Worm (Caenorhabditis elegans) whole organism, L1 larva: ENCODE measurements around the gene F52D2.5.

Experiments used
- alr-1 ChIP-seq: fragments of 200-800 bp; sonication (Bioruptor generic); optimal IDR thresholded peaks from 2 replicates; lab custom pipeline; 2018; ENCODE audit warnings: borderline replicate concordance, mild to moderate bottlenecking, missing genetic modification characterization, missing compliant biosample characterization
- fos-1 ChIP-seq: fragments of 150-350 bp; optimal IDR thresholded peaks from 2 replicates; lab custom pipeline; 2014; ENCODE audit warnings: missing biosample characterization, missing genetic modification characterization
- pqm-1 ChIP-seq: sonication (generic microtip); optimal IDR thresholded peaks from 3 replicates; lab custom pipeline; 2017; ENCODE audit warnings: missing biosample characterization, missing genetic modification characterization
- sptf-1 ChIP-seq: fragments of 150-350 bp; optimal IDR thresholded peaks from 2 replicates; lab custom pipeline; 2014; ENCODE audit warnings: missing biosample characterization, missing genetic modification characterization
- swsn-7 ChIP-seq: sonication (generic microtip); optimal IDR thresholded peaks from 2 replicates; lab custom pipeline; 2016; ENCODE audit warnings: missing genetic modification characterization, missing compliant biosample characterization
- unc-130 ChIP-seq: fragments of 150-350 bp; optimal IDR thresholded peaks from 2 replicates; lab custom pipeline; 2017; ENCODE audit warnings: missing biosample characterization, missing genetic modification characterization, inconsistent platforms
- unc-98 ChIP-seq: fragments of 200-800 bp; sonication (Bioruptor generic); IDR thresholded peaks from 2 replicates; pipeline ENCODE4 v1.3.6; 2022; ENCODE audit warnings: missing genetic modification characterization, missing compliant biosample characterization
- ztf-11 ChIP-seq, 2 experiments: sonication (generic microtip); optimal IDR thresholded peaks; 2 replicates each; lab custom pipeline; 2016 to 2017; ENCODE audit warnings: missing genetic modification characterization in 2 of 2, missing biosample characterization in 1 of 2, missing compliant biosample characterization in 1 of 2

ce11 chrX:1974699-1975098 lies at the start of gene F52D2.5:
- no peak for TF ChIP-seq swsn-7 (tag; lab: Kevin White, UChicago)
- no peak for TF ChIP-seq ztf-11 (tag; optimal IDR thresholded peaks at IDR 0.05; lab: Kevin White, UChicago)
- no peak for TF ChIP-seq pqm-1 (tag; lab: Kevin White, UChicago)
- TF ChIP-seq unc-98 (GFP tag; lab: Robert Waterston, UW) = no peak
- no peak for TF ChIP-seq fos-1
- no peak for TF ChIP-seq sptf-1 (tag; lab: Kevin White, UChicago)
- TF ChIP-seq alr-1 (tag; lab: Kevin White, UChicago) = no peak
- TF ChIP-seq unc-130 (tag; lab: Kevin White, UChicago) = no peak
